Worm (Caenorhabditis elegans) whole organism, L2 larva: ENCODE data around the gene zig-2.

Experiments used
- R02D3.7 ChIP-seq: fragments of 150-350 bp; optimal IDR thresholded peaks from 2 replicates; lab custom pipeline; 2014; ENCODE audit warnings: missing biosample characterization, missing genetic modification characterization
- Y55F3AM.14 ChIP-seq: fragments of 200-800 bp; sonication (Bioruptor generic); optimal IDR thresholded peaks from 2 replicates; lab custom pipeline; 2018; ENCODE audit warnings: mild to moderate bottlenecking, missing genetic modification characterization, missing compliant biosample characterization
- ZK546.5 ChIP-seq: sonication (generic microtip); optimal IDR thresholded peaks from 2 replicates; lab custom pipeline; 2017; ENCODE audit warnings: missing biosample characterization, missing genetic modification characterization
- alr-1 ChIP-seq: fragments of 150-350 bp; optimal IDR thresholded peaks from 2 replicates; lab custom pipeline; 2014; ENCODE audit warnings: missing biosample characterization, missing genetic modification characterization
- aly-2 ChIP-seq: fragments of 150-350 bp; optimal IDR thresholded peaks from 2 replicates; lab custom pipeline; 2014; ENCODE audit warnings: missing biosample characterization, missing genetic modification characterization
- ceh-16 ChIP-seq: fragments of 150-350 bp; optimal IDR thresholded peaks from 2 replicates; lab custom pipeline; 2014; ENCODE audit warnings: missing biosample characterization, missing genetic modification characterization
- crh-2 ChIP-seq: sonication (generic microtip); optimal IDR thresholded peaks from 2 replicates; lab custom pipeline; 2017; ENCODE audit warnings: missing biosample characterization, missing genetic modification characterization
- dmd-4 ChIP-seq: sonication (generic microtip); optimal IDR thresholded peaks from 2 replicates; lab custom pipeline; 2017; ENCODE audit warnings: missing biosample characterization, missing genetic modification characterization
- elt-3 ChIP-seq: sonication (generic microtip); optimal IDR thresholded peaks from 2 replicates; lab custom pipeline; 2017; ENCODE audit warnings: missing biosample characterization, missing genetic modification characterization
- fos-1 ChIP-seq: fragments of 150-350 bp; optimal IDR thresholded peaks from 2 replicates; lab custom pipeline; 2014; ENCODE audit warnings: missing biosample characterization, missing genetic modification characterization
- gmeb-1 ChIP-seq: fragments of 150-350 bp; optimal IDR thresholded peaks from 2 replicates; lab custom pipeline; 2014; ENCODE audit warnings: missing biosample characterization, missing genetic modification characterization
- lin-11 ChIP-seq: fragments of 150-350 bp; sonication (generic microtip); optimal IDR thresholded peaks from 2 replicates; lab custom pipeline; 2014; ENCODE audit warnings: missing biosample characterization, missing genetic modification characterization, inconsistent platforms, mixed read lengths
- lin-13 ChIP-seq: fragments of 150-350 bp; optimal IDR thresholded peaks from 2 replicates; lab custom pipeline; 2014; ENCODE audit warnings: missing biosample characterization, missing genetic modification reagents, missing genetic modification characterization
- lin-39 ChIP-seq: fragments of 150-350 bp; optimal IDR thresholded peaks from 2 replicates; lab custom pipeline; 2014; ENCODE audit warnings: missing biosample characterization, missing genetic modification reagents, missing genetic modification characterization
- lsy-2 ChIP-seq, 2 experiments: fragments of 150-350 bp in 1 of 2; sonication (generic microtip) in 1 of 2; optimal IDR thresholded peaks; 2 replicates each; lab custom pipeline; 2014 to 2017; ENCODE audit warnings: missing biosample characterization in 2 of 2, missing genetic modification characterization in 2 of 2
- mbf-1 ChIP-seq: sonication (generic microtip); optimal IDR thresholded peaks from 2 replicates; lab custom pipeline; 2017; ENCODE audit warnings: missing biosample characterization, missing genetic modification characterization
- mdl-1 ChIP-seq, 2 experiments: fragments of 150-350 bp in 1 of 2; sonication (generic microtip) in 1 of 2; optimal IDR thresholded peaks; 2 replicates each; lab custom pipeline; 2017; ENCODE audit warnings: missing biosample characterization in 2 of 2, missing genetic modification characterization in 2 of 2
- nhr-10 ChIP-seq: sonication (generic microtip); optimal IDR thresholded peaks from 2 replicates; lab custom pipeline; 2017; ENCODE audit warnings: missing biosample characterization, missing genetic modification characterization
- nhr-11 ChIP-seq: fragments of 150-350 bp; optimal IDR thresholded peaks from 2 replicates; lab custom pipeline; 2014; ENCODE audit warnings: missing biosample characterization, missing genetic modification characterization
- nhr-129 ChIP-seq: fragments of 150-350 bp; optimal IDR thresholded peaks from 2 replicates; lab custom pipeline; 2014; ENCODE audit warnings: missing biosample characterization, missing genetic modification characterization
- nhr-23 ChIP-seq: fragments of 150-350 bp; optimal IDR thresholded peaks from 2 replicates; lab custom pipeline; 2014; ENCODE audit warnings: missing biosample characterization, missing genetic modification reagents, missing genetic modification characterization
- nhr-237 ChIP-seq: fragments of 150-350 bp; optimal IDR thresholded peaks from 2 replicates; lab custom pipeline; 2014; ENCODE audit warnings: missing biosample characterization, missing genetic modification characterization
- nhr-25 ChIP-seq: fragments of 150-350 bp; sonication (generic microtip); optimal IDR thresholded peaks from 3 replicates; lab custom pipeline; 2014; ENCODE audit warnings: missing biosample characterization, missing genetic modification characterization
- nhr-6 ChIP-seq: fragments of 150-350 bp; optimal IDR thresholded peaks from 2 replicates; lab custom pipeline; 2014; ENCODE audit warnings: missing biosample characterization, missing genetic modification characterization
- peb-1 ChIP-seq: fragments of 150-350 bp; optimal IDR thresholded peaks from 2 replicates; lab custom pipeline; 2014; ENCODE audit warnings: missing biosample characterization, missing genetic modification characterization
- sem-4 ChIP-seq: fragments of 150-350 bp; optimal IDR thresholded peaks from 2 replicates; lab custom pipeline; 2014; ENCODE audit warnings: missing biosample characterization, missing genetic modification reagents, missing genetic modification characterization
- skn-1 ChIP-seq: sonication (generic microtip); optimal IDR thresholded peaks from 2 replicates; lab custom pipeline; 2017; ENCODE audit warnings: missing biosample characterization, missing genetic modification characterization
- sma-3 ChIP-seq: sonication (generic microtip); optimal IDR thresholded peaks from 2 replicates; lab custom pipeline; 2016; ENCODE audit warnings: missing genetic modification reagents, missing genetic modification characterization, missing compliant biosample characterization
- snpc-4 ChIP-seq: fragments of 150-350 bp; optimal IDR thresholded peaks from 2 replicates; lab custom pipeline; 2014; ENCODE audit warnings: missing biosample characterization, missing genetic modification characterization
- unc-39 ChIP-seq: fragments of 150-350 bp; optimal IDR thresholded peaks from 2 replicates; lab custom pipeline; 2014; ENCODE audit warnings: missing biosample characterization, missing genetic modification characterization
- unc-55 ChIP-seq: fragments of 150-350 bp; sonication (generic microtip); optimal IDR thresholded peaks from 3 replicates; lab custom pipeline; 2014; ENCODE audit warnings: missing biosample characterization, missing genetic modification reagents, missing genetic modification characterization
- unc-62 ChIP-seq: fragments of 150-350 bp; optimal IDR thresholded peaks from 2 replicates; lab custom pipeline; 2014; ENCODE audit warnings: missing biosample characterization, missing genetic modification reagents, missing genetic modification characterization
- zag-1 ChIP-seq: fragments of 150-350 bp; optimal IDR thresholded peaks from 2 replicates; lab custom pipeline; 2014; ENCODE audit warnings: missing biosample characterization, missing genetic modification characterization
- ztf-11 ChIP-seq: sonication (generic microtip); optimal IDR thresholded peaks from 2 replicates; lab custom pipeline; 2017; ENCODE audit warnings: missing biosample characterization, missing genetic modification characterization
- ztf-4 ChIP-seq: fragments of 150-350 bp; optimal IDR thresholded peaks from 2 replicates; lab custom pipeline; 2014; ENCODE audit warnings: missing biosample characterization, missing genetic modification characterization

The zig-2 gene

ce11 chrX:12360444-12360843, 19.2 kb upstream of the zig-2 start, which contains the start of the genes nspc-15 and F19H6.6:
Gene nspc-15 (plus strand): TSS chrX:12360744.
Gene F19H6.6 (plus strand): TSS chrX:12360827.
- TF ChIP-seq nhr-11 (tag; lab: Kevin White, UChicago): no peak
- TF ChIP-seq unc-39 (tag; lab: Kevin White, UChicago): no peak
- TF ChIP-seq nhr-129 (tag; lab: Kevin White, UChicago): no peak
- TF ChIP-seq nhr-6: no peak
- no peak for TF ChIP-seq gmeb-1
- TF ChIP-seq zag-1: no peak
- no peak for TF ChIP-seq Y55F3AM.14
- TF ChIP-seq ZK546.5 (tag; lab: Kevin White, UChicago): no peak
- no peak for TF ChIP-seq unc-62 (GFP tag; lab: Kevin White, UChicago)
- TF ChIP-seq lin-13 (GFP tag; lab: Kevin White, UChicago): no peak

ce11 chrX:12358957-12359356, 17.7 kb upstream of the zig-2 start, which contains the start of gene nspc-14:
Gene nspc-14 (minus strand): TSS chrX:12359057.
- TF ChIP-seq nhr-10 (tag; lab: Kevin White, UChicago): no peak
- no peak for TF ChIP-seq nhr-237 (tag; lab: Kevin White, UChicago)
- no peak for TF ChIP-seq lsy-2 (tag; optimal IDR thresholded peaks at IDR 0.05; lab: Kevin White, UChicago)
- no peak for TF ChIP-seq elt-3
- TF ChIP-seq nhr-6: no peak
- no peak for TF ChIP-seq sem-4 (tag; lab: Kevin White, UChicago)
- TF ChIP-seq lin-11: no peak
- TF ChIP-seq snpc-4 (tag; lab: Kevin White, UChicago): no peak
- TF ChIP-seq lin-39 (tag; lab: Kevin White, UChicago): no peak
- no peak for TF ChIP-seq skn-1
- TF ChIP-seq nhr-23 (tag; lab: Kevin White, UChicago): no peak
- no peak for TF ChIP-seq lin-13 (GFP tag; lab: Kevin White, UChicago)
- TF ChIP-seq zag-1: no peak
- no peak for TF ChIP-seq nhr-129 (tag; lab: Kevin White, UChicago)

- TF ChIP-seq aly-2 (tag; lab: Kevin White, UChicago) (no peak), R02D3.7 (tag; lab: Kevin White, UChicago) (no peak), unc-39 (tag; lab: Kevin White, UChicago) (no peak)
These were observed 15.9 kb upstream of the zig-2 start, which contains the start of gene nspc-13 for ce11 chrX:12357127-12357526. Gene nspc-13 (plus strand): TSS chrX:12357427.

ce11 chrX:12356581-12356980, 15.3 kb upstream of the zig-2 start, which contains the start of gene nspc-12:
Gene nspc-12 (minus strand): TSS chrX:12356681.
- TF ChIP-seq nhr-6: no peak
- no peak for TF ChIP-seq Y55F3AM.14
- TF ChIP-seq gmeb-1: no peak
- TF ChIP-seq mbf-1: no peak
- TF ChIP-seq nhr-129 (tag; lab: Kevin White, UChicago): no peak
- TF ChIP-seq R02D3.7 (tag; lab: Kevin White, UChicago): no peak
- no peak for TF ChIP-seq skn-1
- TF ChIP-seq ztf-11 (tag; lab: Kevin White, UChicago): no peak
- TF ChIP-seq sma-3: no peak
- no peak for TF ChIP-seq zag-1
- no peak for TF ChIP-seq lin-11
- no peak for TF ChIP-seq nhr-25 (tag; lab: Kevin White, UChicago)
- no peak for TF ChIP-seq alr-1 (tag; lab: Kevin White, UChicago)
- TF ChIP-seq, all 48 proteins: peak for 0

- TF ChIP-seq mbf-1 (no peak), fos-1 (tag; lab: Kevin White, UChicago) (peak; percentile 11)
These were observed 11.6 kb upstream of the zig-2 start, which contains the start of gene F42F12.4 for ce11 chrX:12352872-12353271. Gene F42F12.4 (minus strand): TSS chrX:12352947.

- no peak for TF ChIP-seq lin-11
- TF ChIP-seq fos-1 (tag; lab: Kevin White, UChicago): peak; percentile 3
These were observed 9.0 kb upstream of the zig-2 start, which contains the start of gene F42F12.3 for ce11 chrX:12350207-12350606. Gene F42F12.3 (plus strand): TSS chrX:12350578.

ce11 chrX:12348329-12348728, 7.1 kb upstream of the zig-2 start, which contains the start of gene F42F12.14:
Gene F42F12.14 (plus strand): TSS chrX:12348629.
- TF ChIP-seq mbf-1 (no peak), dmd-4 (tag; lab: Kevin White, UChicago) (no peak), skn-1 (no peak), mdl-1 (tag; optimal IDR thresholded peaks at IDR 0.05; lab: Kevin White, UChicago) (no peak), peb-1 (tag; lab: Kevin White, UChicago) (no peak), ceh-16 (tag; lab: Kevin White, UChicago) (no peak), Y55F3AM.14 (no peak), ztf-4 (tag; lab: Kevin White, UChicago) (no peak), elt-3 (no peak), R02D3.7 (tag; lab: Kevin White, UChicago) (no peak), nhr-25 (tag; lab: Kevin White, UChicago) (no peak), crh-2 (tag; lab: Kevin White, UChicago) (no peak), lin-39 (tag; lab: Kevin White, UChicago) (no peak), ZK546.5 (tag; lab: Kevin White, UChicago) (no peak), unc-55 (GFP tag; lab: Kevin White, UChicago) (no peak)
